Fruit fly (Drosophila melanogaster) whole organism, wandering third instar larva: ENCODE data around the gene Ace.

Experiments
- CG9705 ChIP-seq: fragments of 200-800 bp; sonication (Bioruptor generic); optimal IDR thresholded peaks from 2 replicates; lab custom pipeline; 2018; ENCODE audit warnings: missing biosample characterization, mild to moderate bottlenecking, missing genetic modification characterization
- Dfd ChIP-seq: fragments of >200 bp; optimal IDR thresholded peaks from 2 replicates; lab custom pipeline; 2017; ENCODE audit warnings: missing biosample characterization, missing genetic modification characterization
- Hr83 ChIP-seq: fragments of 200-300 bp; sonication (Bioruptor generic); optimal IDR thresholded peaks from 2 replicates; lab custom pipeline; 2016; ENCODE audit warnings: missing biosample characterization, mild to moderate bottlenecking, missing genetic modification characterization, moderate library complexity; ENCODE audit not compliant: poor library complexity, severe bottlenecking
- Jra ChIP-seq: sonication (Bioruptor generic); optimal IDR thresholded peaks from 2 replicates; lab custom pipeline; 2016; ENCODE audit warnings: missing biosample characterization, missing genetic modification characterization
- OdsH ChIP-seq: fragments of 200-800 bp; sonication (Bioruptor generic); optimal IDR thresholded peaks from 2 replicates; lab custom pipeline; 2016; ENCODE audit warnings: missing biosample characterization, mild to moderate bottlenecking, missing genetic modification characterization
- Sp1 ChIP-seq: fragments of 200-800 bp; sonication (Bioruptor generic); optimal IDR thresholded peaks from 3 replicates; lab custom pipeline; 2019; ENCODE audit warnings: missing biosample characterization, mild to moderate bottlenecking, missing genetic modification characterization, moderate library complexity
- br ChIP-seq: fragments of 200-800 bp; sonication (Bioruptor generic); optimal IDR thresholded peaks from 2 replicates; lab custom pipeline; 2016; ENCODE audit warnings: missing biosample characterization, missing genetic modification characterization
- lola ChIP-seq: fragments of >200 bp; optimal IDR thresholded peaks from 2 replicates; lab custom pipeline; 2017; ENCODE audit warnings: missing biosample characterization, missing genetic modification characterization
- pan ChIP-seq: fragments of >200 bp; optimal IDR thresholded peaks from 2 replicates; lab custom pipeline; 2017
- psq ChIP-seq: fragments of 200-800 bp; sonication (Bioruptor generic); optimal IDR thresholded peaks from 3 replicates; lab custom pipeline; 2017; ENCODE audit warnings: missing biosample characterization, mild to moderate bottlenecking, missing genetic modification characterization, moderate library complexity
- woc ChIP-seq: sonication (Bioruptor generic); optimal IDR thresholded peaks from 2 replicates; lab custom pipeline; 2016; ENCODE audit warnings: missing biosample characterization, mild to moderate bottlenecking, missing genetic modification characterization

dm6 chr3R:13290329-13290728 lies 31.0 kb upstream of the Ace start, which contains the start of gene Osi22:
- TF ChIP-seq lola (GFP tag; lab: Kevin White, UChicago) (no peak), OdsH (GFP tag; lab: Kevin White, UChicago) (no peak), Sp1 (GFP tag; lab: Kevin White, UChicago) (no peak), Jra (no peak), br (GFP tag; lab: Kevin White, UChicago) (no peak), psq (GFP tag; lab: Kevin White, UChicago) (no peak), Dfd (no peak), pan (lab: Kevin White, UChicago) (no peak), CG9705 (no peak), Hr83 (no peak), woc (no peak)
